Worm (Caenorhabditis elegans) whole organism, midembryonic: ENCODE results near the gene F48E8.3.

Source experiments
- T22C8.4 ChIP-seq: fragments of 200-800 bp; sonication (Bioruptor generic); IDR thresholded peaks from 2 replicates; pipeline ENCODE4 v1.3.6; 2022; ENCODE audit warnings: missing genetic modification characterization, missing compliant biosample characterization
- med-1 ChIP-seq: sonication (generic microtip); optimal IDR thresholded peaks from 2 replicates; lab custom pipeline; 2017; ENCODE audit warnings: missing genetic modification characterization, mild to moderate bottlenecking, missing compliant biosample characterization, antibody characterized with exemption, missing genetic modification reagents; ENCODE audit not compliant: insufficient read depth
- tab-1 ChIP-seq: fragments of 200-800 bp; sonication (Bioruptor generic); IDR thresholded peaks from 2 replicates; pipeline ENCODE4 v1.3.6; 2022; ENCODE audit warnings: missing genetic modification characterization, missing compliant biosample characterization

DNA sequence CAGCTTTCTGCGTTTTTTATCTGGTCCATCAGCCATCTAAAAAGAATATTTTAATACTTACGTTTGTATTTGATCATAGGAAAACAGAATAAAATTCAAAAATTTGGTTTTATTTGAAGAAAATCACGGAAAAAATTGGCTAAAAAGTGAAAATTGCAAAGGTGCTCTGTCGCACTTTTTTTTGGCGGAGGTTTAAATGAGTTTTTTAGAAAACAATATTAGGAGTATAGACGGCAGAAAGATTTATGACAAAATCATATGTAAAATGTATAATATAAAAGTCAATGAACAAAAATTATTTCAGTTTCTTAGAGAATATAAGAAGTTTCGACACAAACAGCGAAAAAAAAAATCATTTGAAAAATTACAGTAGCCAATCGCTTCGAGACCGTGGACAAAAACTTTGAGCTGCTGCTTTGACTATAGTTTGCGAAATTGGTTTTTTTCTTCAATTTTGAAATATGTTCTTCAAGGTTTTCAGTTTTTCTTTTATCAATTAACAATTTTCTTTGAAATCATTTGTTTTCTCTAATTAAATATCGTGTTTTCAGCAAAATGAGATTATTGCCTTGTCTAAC lies 22.6 kb downstream of the F48E8.3 start, which contains the start of the genes R02F2.7 and R02F2.4:
- no peak for TF ChIP-seq tab-1 (GFP tag; lab: Robert Waterston, UW)
- TF ChIP-seq T22C8.4 (GFP tag; lab: Robert Waterston, UW) = no peak
- TF ChIP-seq med-1 (GFP tag; lab: Kevin White, UChicago) = no peak
